Fruit fly (Drosophila melanogaster): Measurements from ENCODE around the gene ttm2.

ttm2 gene

dm6 chr3L:320010-320337 is 45.0 kb downstream of the ttm2 start:
- TF ChIP-seq usp (GFP tag; optimal IDR thresholded peaks at IDR 0.05) (no peak), CG8478 (optimal IDR thresholded peaks at IDR 0.05) (no peak), psq (optimal IDR thresholded peaks at IDR 0.05) (no peak)

- TF ChIP-seq pan (optimal IDR thresholded peaks at IDR 0.05) (no peak), Dll (optimal IDR thresholded peaks at IDR 0.05) (no peak), usp (GFP tag; optimal IDR thresholded peaks at IDR 0.05) (no peak), EcR (GFP tag; optimal IDR thresholded peaks at IDR 0.05) (no peak), CG8478 (optimal IDR thresholded peaks at IDR 0.05) (no peak), psq (optimal IDR thresholded peaks at IDR 0.05) (no peak)
These were observed 45.8 kb downstream of the ttm2 start for dm6 chr3L:320798-321197.

dm6 chr3L:321495-321894 is 46.5 kb downstream of the ttm2 start:
- no peak for TF ChIP-seq CG8478 (optimal IDR thresholded peaks at IDR 0.05)
- no peak for TF ChIP-seq EcR (GFP tag; optimal IDR thresholded peaks at IDR 0.05)
- TF ChIP-seq pan (optimal IDR thresholded peaks at IDR 0.05) = no peak
- TF ChIP-seq usp (GFP tag; optimal IDR thresholded peaks at IDR 0.05) = no peak
- TF ChIP-seq psq (optimal IDR thresholded peaks at IDR 0.05) = no peak
- TF ChIP-seq Dll (optimal IDR thresholded peaks at IDR 0.05) = no peak

dm6 chr3L:324486-324885 is 49.5 kb downstream of the ttm2 start, which contains the start of gene CG32344:
Gene CG32344 (minus strand): TSS chr3L:324720.
- TF ChIP-seq usp (GFP tag; optimal IDR thresholded peaks at IDR 0.05) (no peak), pan (optimal IDR thresholded peaks at IDR 0.05) (no peak), psq (optimal IDR thresholded peaks at IDR 0.05) (no peak), Dll (optimal IDR thresholded peaks at IDR 0.05) (no peak), EcR (GFP tag; optimal IDR thresholded peaks at IDR 0.05) (no peak), CG8478 (optimal IDR thresholded peaks at IDR 0.05) (no peak)
